Fruit fly (Drosophila melanogaster) whole organism, embryonic: ENCODE measurements around the gene Sf3a2.

ENCODE experiments used
- ATbp ChIP-seq: fragments of 200-800 bp; sonication (Bioruptor generic); optimal IDR thresholded peaks from 2 replicates; lab custom pipeline; 2017; ENCODE audit warnings: missing biosample characterization, mild to moderate bottlenecking, missing genetic modification characterization, missing genetic modification reagents
- Abd-B ChIP-seq: fragments of 200-800 bp; sonication (Bioruptor generic); optimal IDR thresholded peaks from 2 replicates; lab custom pipeline; 2018; ENCODE audit warnings: missing biosample characterization, mild to moderate bottlenecking, missing genetic modification characterization, moderate library complexity
- Adf1 ChIP-seq: fragments of 200-800 bp; sonication (Bioruptor generic); IDR thresholded peaks from 2 replicates; pipeline ENCODE4 v1.3.6; 2022; ENCODE audit warnings: missing biosample characterization, missing genetic modification characterization
- B-H2 ChIP-seq: fragments of 200-800 bp; sonication (Bioruptor generic); optimal IDR thresholded peaks from 2 replicates; lab custom pipeline; 2018; ENCODE audit warnings: missing biosample characterization, mild to moderate bottlenecking, missing genetic modification characterization
- CG10209 ChIP-seq: fragments of 200-800 bp; sonication (Bioruptor generic); optimal IDR thresholded peaks from 3 replicates; lab custom pipeline; 2017; ENCODE audit warnings: missing biosample characterization, mild to moderate bottlenecking, missing genetic modification characterization, missing genetic modification reagents
- CG11085 ChIP-seq: fragments of 200-800 bp; sonication (Bioruptor generic); IDR thresholded peaks from 2 replicates; pipeline ENCODE4 v1.3.6; 2022; ENCODE audit warnings: missing biosample characterization, missing genetic modification characterization
- CG12104 ChIP-seq: fragments of 200-800 bp; sonication (Bioruptor generic); optimal IDR thresholded peaks from 3 replicates; lab custom pipeline; 2016; ENCODE audit warnings: missing biosample characterization, missing genetic modification characterization
- CG12155 ChIP-seq: fragments of 200-800 bp; sonication (Bioruptor generic); optimal IDR thresholded peaks from 3 replicates; lab custom pipeline; 2016; ENCODE audit warnings: missing biosample characterization, missing genetic modification characterization
- CG12744 ChIP-seq: fragments of 200-800 bp; sonication (Bioruptor generic); optimal IDR thresholded peaks from 2 replicates; lab custom pipeline; 2016; ENCODE audit warnings: missing biosample characterization, missing genetic modification characterization
- CG13624 ChIP-seq: fragments of 200-800 bp; sonication (Bioruptor generic); optimal IDR thresholded peaks from 2 replicates; lab custom pipeline; 2016; ENCODE audit warnings: missing biosample characterization, missing genetic modification characterization
- CG13775 ChIP-seq: fragments of 200-800 bp; sonication (Bioruptor generic); optimal IDR thresholded peaks from 3 replicates; lab custom pipeline; 2017; ENCODE audit warnings: missing biosample characterization, mild to moderate bottlenecking, missing genetic modification characterization
- CG14014 ChIP-seq: fragments of 200-800 bp; sonication (Bioruptor generic); IDR thresholded peaks from 2 replicates; pipeline ENCODE4 v1.3.6; 2022; ENCODE audit warnings: missing biosample characterization, missing genetic modification characterization
- CG18599 ChIP-seq: fragments of 200-800 bp; sonication (Bioruptor generic); optimal IDR thresholded peaks from 3 replicates; lab custom pipeline; 2017; ENCODE audit warnings: missing biosample characterization, missing genetic modification characterization, mild to moderate bottlenecking, moderate library complexity, missing genetic modification reagents
- CG30020 ChIP-seq: fragments of 200-800 bp; optimal IDR thresholded peaks from 2 replicates; lab custom pipeline; 2019; ENCODE audit warnings: missing biosample characterization, mild to moderate bottlenecking, missing genetic modification characterization, moderate library complexity
- CG30431 ChIP-seq: fragments of 200-800 bp; sonication (Bioruptor generic); optimal IDR thresholded peaks from 2 replicates; lab custom pipeline; 2017; ENCODE audit warnings: missing biosample characterization, missing genetic modification characterization
- CG33557 ChIP-seq: fragments of 200-800 bp; sonication (Bioruptor generic); optimal IDR thresholded peaks from 2 replicates; lab custom pipeline; 2019; ENCODE audit warnings: missing biosample characterization, mild to moderate bottlenecking, missing genetic modification characterization, moderate library complexity
- CG34224 ChIP-seq: fragments of 200-800 bp; sonication (Bioruptor generic); IDR thresholded peaks from 3 replicates; pipeline ENCODE4 v1.3.6; 2022; ENCODE audit warnings: missing biosample characterization, missing genetic modification characterization; ENCODE audit not compliant: partially characterized antibody
- CG34376 ChIP-seq: fragments of 200-800 bp; sonication (Bioruptor generic); optimal IDR thresholded peaks from 2 replicates; lab custom pipeline; 2018; ENCODE audit warnings: missing biosample characterization, mild to moderate bottlenecking, missing genetic modification characterization
- CG6813 ChIP-seq: fragments of 200-800 bp; sonication (Bioruptor generic); optimal IDR thresholded peaks from 2 replicates; lab custom pipeline; 2017; ENCODE audit warnings: missing biosample characterization, missing genetic modification characterization, mild to moderate bottlenecking, moderate library complexity, missing genetic modification reagents
- CG8281 ChIP-seq: fragments of 200-800 bp; sonication (Bioruptor generic); optimal IDR thresholded peaks from 2 replicates; lab custom pipeline; 2018; ENCODE audit warnings: missing biosample characterization, mild to moderate bottlenecking, missing genetic modification characterization, moderate library complexity
- CG8478 ChIP-seq: fragments of >200 bp; optimal IDR thresholded peaks from 2 replicates; lab custom pipeline; 2018
- CG9727 ChIP-seq: fragments of 200-800 bp; sonication (Bioruptor generic); optimal IDR thresholded peaks from 3 replicates; lab custom pipeline; 2017; ENCODE audit warnings: missing biosample characterization, mild to moderate bottlenecking, missing genetic modification characterization
- Dip3 ChIP-seq: fragments of 200-800 bp; sonication (Bioruptor generic); optimal IDR thresholded peaks from 3 replicates; lab custom pipeline; 2016; ENCODE audit warnings: missing biosample characterization, missing genetic modification characterization
- ERR ChIP-seq: fragments of 200-800 bp; sonication (Bioruptor generic); optimal IDR thresholded peaks from 2 replicates; lab custom pipeline; 2016; ENCODE audit warnings: missing biosample characterization, missing genetic modification characterization
- Elba2 ChIP-seq: fragments of 200-800 bp; sonication (Bioruptor generic); optimal IDR thresholded peaks from 3 replicates; lab custom pipeline; 2016; ENCODE audit warnings: missing biosample characterization, missing genetic modification characterization
- H2.0 ChIP-seq: fragments of 200-800 bp; sonication (Bioruptor generic); IDR thresholded peaks from 2 replicates; pipeline ENCODE4 v1.3.6; 2022; ENCODE audit warnings: missing biosample characterization, missing genetic modification characterization
- HHEX ChIP-seq: fragments of 200-800 bp; sonication (Bioruptor generic); optimal IDR thresholded peaks from 3 replicates; lab custom pipeline; 2017; ENCODE audit warnings: missing biosample characterization, mild to moderate bottlenecking, missing genetic modification characterization, missing genetic modification reagents
- Nf-YA ChIP-seq: fragments of 200-800 bp; sonication (Bioruptor generic); IDR thresholded peaks from 2 replicates; pipeline ENCODE4 v1.3.6; 2022; ENCODE audit warnings: missing biosample characterization, missing genetic modification characterization
- Nf-YC ChIP-seq: fragments of 200-800 bp; optimal IDR thresholded peaks from 3 replicates; lab custom pipeline; 2019; ENCODE audit warnings: missing biosample characterization, mild to moderate bottlenecking, missing genetic modification characterization, moderate library complexity
- Pdp1 ChIP-seq, 2 experiments: fragments of 200-800 bp; sonication (Bioruptor generic); optimal IDR thresholded peaks; 3 replicates each; lab custom pipeline; 2016; ENCODE audit warnings: missing biosample characterization in 2 of 2, missing genetic modification characterization in 2 of 2, mild to moderate bottlenecking in 1 of 2, moderate library complexity in 1 of 2
- Ptx1 ChIP-seq: fragments of 200-800 bp; sonication (Bioruptor generic); IDR thresholded peaks from 2 replicates; pipeline ENCODE4 v1.3.6; 2022; ENCODE audit warnings: missing biosample characterization, missing genetic modification characterization
- caup ChIP-seq: fragments of 200-800 bp; sonication (Bioruptor generic); optimal IDR thresholded peaks from 3 replicates; lab custom pipeline; 2017; ENCODE audit warnings: missing biosample characterization, mild to moderate bottlenecking, missing genetic modification characterization, moderate library complexity; ENCODE audit not compliant: severe bottlenecking
- chif ChIP-seq, 2 experiments: fragments of 200-800 bp; sonication (Bioruptor generic); optimal IDR thresholded peaks; 3 replicates each; lab custom pipeline; 2016; ENCODE audit warnings: missing biosample characterization in 2 of 2, missing genetic modification characterization in 2 of 2
- crc ChIP-seq: fragments of 200-800 bp; sonication (Bioruptor generic); optimal IDR thresholded peaks from 2 replicates; lab custom pipeline; 2016; ENCODE audit warnings: missing biosample characterization, missing genetic modification characterization
- dati ChIP-seq: fragments of 200-800 bp; sonication (Bioruptor generic); IDR thresholded peaks from 2 replicates; pipeline ENCODE4 v1.3.6; 2022; ENCODE audit warnings: missing biosample characterization, missing genetic modification characterization
- dmrt11E ChIP-seq: fragments of 200-800 bp; sonication (Bioruptor generic); optimal IDR thresholded peaks from 3 replicates; lab custom pipeline; 2018; ENCODE audit warnings: missing biosample characterization, mild to moderate bottlenecking, missing genetic modification characterization, moderate library complexity
- dpn ChIP-seq, 2 experiments: fragments of 200-800 bp; sonication (Bioruptor generic); optimal IDR thresholded peaks; 3 replicates each; lab custom pipeline; 2016; ENCODE audit warnings: missing biosample characterization in 2 of 2, missing genetic modification characterization in 2 of 2
- fd96Cb ChIP-seq: fragments of 200-800 bp; sonication (Bioruptor generic); optimal IDR thresholded peaks from 2 replicates; lab custom pipeline; 2018; ENCODE audit warnings: missing biosample characterization, mild to moderate bottlenecking, missing genetic modification characterization, moderate library complexity
- gsb ChIP-seq: fragments of 200-800 bp; sonication (Bioruptor generic); IDR thresholded peaks from 2 replicates; pipeline ENCODE4 v1.3.6; 2022; ENCODE audit warnings: missing biosample characterization, missing genetic modification characterization
- kay ChIP-seq: fragments of 200-800 bp; sonication (Bioruptor generic); optimal IDR thresholded peaks from 2 replicates; lab custom pipeline; 2016; ENCODE audit warnings: missing biosample characterization, missing genetic modification characterization
- mam ChIP-seq: fragments of 200-800 bp; sonication (Bioruptor generic); optimal IDR thresholded peaks from 3 replicates; lab custom pipeline; 2016; ENCODE audit warnings: missing biosample characterization, missing genetic modification characterization
- oc ChIP-seq: fragments of 200-800 bp; sonication (Bioruptor generic); optimal IDR thresholded peaks from 2 replicates; lab custom pipeline; 2018; ENCODE audit warnings: missing biosample characterization, mild to moderate bottlenecking, missing genetic modification characterization, moderate library complexity
- odd ChIP-seq: fragments of 200-800 bp; sonication (Bioruptor generic); optimal IDR thresholded peaks from 2 replicates; lab custom pipeline; 2017; ENCODE audit warnings: missing biosample characterization, mild to moderate bottlenecking, missing genetic modification characterization
- onecut ChIP-seq: fragments of 200-800 bp; sonication (Bioruptor generic); IDR thresholded peaks from 2 replicates; pipeline ENCODE4 v1.3.6; 2022; ENCODE audit warnings: missing biosample characterization, missing genetic modification characterization
- org-1 ChIP-seq: fragments of 200-800 bp; sonication (Bioruptor generic); optimal IDR thresholded peaks from 2 replicates; lab custom pipeline; 2017; ENCODE audit warnings: missing biosample characterization, missing genetic modification characterization
- salm ChIP-seq: fragments of 200-800 bp; sonication (Bioruptor generic); optimal IDR thresholded peaks from 2 replicates; lab custom pipeline; 2018; ENCODE audit warnings: missing biosample characterization, mild to moderate bottlenecking, missing genetic modification characterization
- scrt ChIP-seq: fragments of 200-800 bp; sonication (Bioruptor generic); optimal IDR thresholded peaks from 2 replicates; lab custom pipeline; 2018; ENCODE audit warnings: missing biosample characterization, mild to moderate bottlenecking, missing genetic modification characterization, moderate library complexity
- tna ChIP-seq: fragments of 200-800 bp; sonication (Bioruptor generic); IDR thresholded peaks from 2 replicates; pipeline ENCODE4 v1.3.6; 2022; ENCODE audit warnings: missing biosample characterization, missing genetic modification characterization; ENCODE audit not compliant: partially characterized antibody
- tup ChIP-seq: fragments of 200-800 bp; sonication (Bioruptor generic); optimal IDR thresholded peaks from 2 replicates; lab custom pipeline; 2016; ENCODE audit warnings: missing biosample characterization, mild to moderate bottlenecking, missing genetic modification characterization, moderate library complexity
- zen2 ChIP-seq: fragments of 200-800 bp; sonication (Bioruptor generic); IDR thresholded peaks from 3 replicates; pipeline ENCODE4 v1.3.6; 2022; ENCODE audit warnings: missing biosample characterization, missing genetic modification characterization; ENCODE audit not compliant: partially characterized antibody
- zfh2 ChIP-seq: fragments of 200-800 bp; sonication (Bioruptor generic); optimal IDR thresholded peaks from 2 replicates; lab custom pipeline; 2016; ENCODE audit warnings: missing biosample characterization, missing genetic modification characterization

Sf3a2 gene

dm6 chr3L:12813907-12814306, at the start of gene Sf3a2, which contains the start of gene CG42588 (continued):
- TF ChIP-seq CG8281 (tag; lab: Kevin White, UChicago) = no peak
- peak; percentile 29 for TF ChIP-seq kay (GFP tag; lab: Kevin White, UChicago)
- TF ChIP-seq dmrt11E (tag; lab: Kevin White, UChicago) = peak; percentile 71
- no peak for TF ChIP-seq HHEX (GFP tag; lab: Kevin White, UChicago)
- peak; percentile 74 for TF ChIP-seq CG34224 (GFP tag; lab: Robert Waterston, UW)
- TF ChIP-seq Adf1 (GFP tag; lab: Robert Waterston, UW) = peak; percentile 38; the same call in 1 of the 2 replicates
- TF ChIP-seq Nf-YA (GFP tag; lab: Robert Waterston, UW) = no peak
- peak; percentile 79 for TF ChIP-seq CG30020 (tag; lab: Kevin White, UChicago)
- TF ChIP-seq salm (tag; lab: Kevin White, UChicago) = no peak
- no peak; the same call in 2 of the 3 replicates for TF ChIP-seq zen2
- TF ChIP-seq CG6813 (GFP tag; lab: Kevin White, UChicago) = no peak
- TF ChIP-seq CG12155 (GFP tag; lab: Kevin White, UChicago) = peak; percentile 68
- peak; percentile 13 for TF ChIP-seq CG10209 (GFP tag; lab: Kevin White, UChicago)
- TF ChIP-seq tna (GFP tag; lab: Robert Waterston, UW) = no peak
- TF ChIP-seq org-1 (GFP tag; lab: Kevin White, UChicago) = no peak
- no peak for TF ChIP-seq tup (GFP tag; lab: Kevin White, UChicago)
- TF ChIP-seq CG34376 (GFP tag; lab: Kevin White, UChicago) = no peak
- no peak for TF ChIP-seq ATbp (GFP tag; lab: Kevin White, UChicago)
- TF ChIP-seq B-H2 = peak; percentile 59
- no peak for TF ChIP-seq caup (GFP tag; lab: Kevin White, UChicago)
- TF ChIP-seq CG33557 (GFP tag; lab: Kevin White, UChicago) = peak; percentile 52
- no peak for TF ChIP-seq odd (GFP tag; lab: Kevin White, UChicago)
- peak in 1 of 2 experiments; percentile 9 for TF ChIP-seq chif (GFP tag; optimal IDR thresholded peaks at IDR 0.05; lab: Kevin White, UChicago)
- no peak for TF ChIP-seq scrt (GFP tag; lab: Kevin White, UChicago)
- no peak for TF ChIP-seq gsb (GFP tag; lab: Robert Waterston, UW)
- no peak for TF ChIP-seq CG11085 (GFP tag; lab: Robert Waterston, UW)
- peak; percentile 64 for TF ChIP-seq H2.0 (GFP tag; lab: Robert Waterston, UW)
- TF ChIP-seq CG12744 (GFP tag; lab: Kevin White, UChicago) = no peak
- TF ChIP-seq CG30431 = no peak
- no peak for TF ChIP-seq onecut (GFP tag; lab: Robert Waterston, UW)
- peak; percentile 2 to 37 for TF ChIP-seq Pdp1 (GFP tag; optimal IDR thresholded peaks at IDR 0.05; lab: Kevin White, UChicago)
- peak; percentile 26 for TF ChIP-seq zfh2
- no peak for TF ChIP-seq dati (GFP tag; lab: Robert Waterston, UW)
- TF ChIP-seq oc (tag; lab: Kevin White, UChicago) = no peak
- TF ChIP-seq CG13775 (GFP tag; lab: Kevin White, UChicago) = peak; percentile 74
- no peak for TF ChIP-seq CG8478
- TF ChIP-seq Elba2 (GFP tag; lab: Kevin White, UChicago) = peak; percentile 9
- TF ChIP-seq Abd-B (GFP tag; lab: Kevin White, UChicago) = peak; percentile 58
- TF ChIP-seq CG14014 = peak; percentile 56
- TF ChIP-seq CG18599 (GFP tag; lab: Kevin White, UChicago) = no peak
- peak; percentile 12 for TF ChIP-seq fd96Cb (tag; lab: Kevin White, UChicago)
- peak; percentile 58 for TF ChIP-seq CG9727 (GFP tag; lab: Kevin White, UChicago)
- peak; percentile 64 for TF ChIP-seq CG13624 (GFP tag; lab: Kevin White, UChicago)
- TF ChIP-seq ERR (GFP tag; lab: Kevin White, UChicago) = no peak
- peak; percentile 46 to 77 for TF ChIP-seq dpn (GFP tag; optimal IDR thresholded peaks at IDR 0.05; lab: Kevin White, UChicago)
- TF ChIP-seq Nf-YC (tag; lab: Kevin White, UChicago) = no peak
- TF ChIP-seq crc (GFP tag; lab: Kevin White, UChicago) = no peak
- peak; percentile 9 for TF ChIP-seq Dip3
- peak; percentile 85 for TF ChIP-seq Ptx1 (GFP tag; lab: Robert Waterston, UW)
- TF ChIP-seq mam = peak; percentile 74
- TF ChIP-seq CG12104 (GFP tag; lab: Kevin White, UChicago) = no peak
